Fruit fly (Drosophila melanogaster): ENCODE measurements around the gene Bka.

DNA sequence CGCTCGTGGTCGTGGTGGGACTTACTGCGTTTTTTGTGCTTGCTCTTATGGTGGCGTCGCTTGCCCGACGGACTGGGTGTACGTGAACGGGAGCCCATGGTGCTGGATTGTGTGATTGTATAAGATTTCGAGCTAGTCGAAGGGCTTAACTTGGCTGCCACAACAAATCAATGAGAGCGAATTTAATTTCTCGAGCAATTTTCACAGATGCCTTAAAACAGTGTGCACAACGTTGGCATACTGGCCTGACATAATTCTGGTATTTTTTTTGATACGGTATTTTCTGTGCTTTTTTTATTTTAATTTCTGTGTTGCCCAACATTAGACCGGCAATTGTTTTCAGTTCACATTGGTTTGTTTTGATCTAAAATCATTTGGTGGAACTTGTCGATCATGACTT lies 42.8 kb downstream of the Bka start, which contains the start of gene Arglu1:
- TF ChIP-seq Dfd (GFP tag; optimal IDR thresholded peaks at IDR 0.05) (no peak), OdsH (GFP tag; optimal IDR thresholded peaks at IDR 0.05) (no peak), Myc (optimal IDR thresholded peaks at IDR 0.05) (no peak), sage (GFP tag; optimal IDR thresholded peaks at IDR 0.05) (no peak), GATAd (GFP tag; optimal IDR thresholded peaks at IDR 0.05) (no peak), pan (optimal IDR thresholded peaks at IDR 0.05) (no peak), Jra (GFP tag; optimal IDR thresholded peaks at IDR 0.05) (peak; percentile 32), usp (GFP tag; optimal IDR thresholded peaks at IDR 0.05) (no peak), psq (GFP tag; optimal IDR thresholded peaks at IDR 0.05) (peak; percentile 26)
